Worm (Caenorhabditis elegans) whole organism, L4 larva: ENCODE measurements around the gene mtl-1.

ENCODE experiments used
- T20F7.1 ChIP-seq: fragments of 200-800 bp; sonication (Bioruptor generic); optimal IDR thresholded peaks from 2 replicates; lab custom pipeline; 2018; ENCODE audit warnings: mild to moderate bottlenecking, missing genetic modification characterization, missing compliant biosample characterization
- aha-1 ChIP-seq: fragments of 150-350 bp; peaks from one replicate; lab custom pipeline; 2014; ENCODE audit warnings: missing biosample characterization, missing genetic modification characterization
- cey-2 ChIP-seq: sonication (generic microtip); optimal IDR thresholded peaks from 3 replicates; lab custom pipeline; 2017; ENCODE audit warnings: missing genetic modification characterization, mild to moderate bottlenecking, missing compliant biosample characterization, antibody characterized with exemption, borderline replicate concordance; ENCODE audit not compliant: insufficient read depth
- dmd-6 ChIP-seq: fragments of 200-800 bp; sonication (Bioruptor generic); IDR thresholded peaks from 2 replicates; pipeline ENCODE4 v1.3.6; 2022; ENCODE audit warnings: missing genetic modification reagents, missing genetic modification characterization, missing compliant biosample characterization
- hlh-30 ChIP-seq: sonication (generic microtip); optimal IDR thresholded peaks from 2 replicates; lab custom pipeline; 2017; ENCODE audit warnings: antibody characterized with exemption, mild to moderate bottlenecking, missing genetic modification characterization, missing compliant biosample characterization; ENCODE audit not compliant: insufficient read depth
- lin-39 ChIP-seq: fragments of 150-350 bp; optimal IDR thresholded peaks from 2 replicates; lab custom pipeline; 2014; ENCODE audit warnings: missing biosample characterization, missing genetic modification reagents, missing genetic modification characterization
- nhr-10 ChIP-seq: fragments of 150-350 bp; optimal IDR thresholded peaks from 2 replicates; lab custom pipeline; 2014; ENCODE audit warnings: missing biosample characterization, missing genetic modification characterization
- nhr-102 ChIP-seq: sonication (generic microtip); optimal IDR thresholded peaks from 2 replicates; lab custom pipeline; 2016; ENCODE audit warnings: mild to moderate bottlenecking, missing genetic modification characterization, moderate library complexity, missing compliant biosample characterization
- nhr-28 ChIP-seq: fragments of 150-350 bp; optimal IDR thresholded peaks from 2 replicates; lab custom pipeline; 2014; ENCODE audit warnings: missing biosample characterization, missing genetic modification characterization
- pha-4 ChIP-seq, 2 experiments: fragments of 150-350 bp in 1 of 2; fragments of 200-800 bp in 1 of 2; sonication (Bioruptor generic) in 1 of 2; IDR thresholded peaks in 1 of 2; optimal IDR thresholded peaks in 1 of 2; 2 replicates each; pipeline versions ENCODE4 v1.3.6 to Lab custom; 2014 to 2022; ENCODE audit warnings: missing genetic modification characterization in 2 of 2, missing genetic modification reagents in 2 of 2, missing biosample characterization in 1 of 2, missing compliant biosample characterization in 1 of 2
- pqm-1 ChIP-seq: sonication (generic microtip); optimal IDR thresholded peaks from 2 replicates; lab custom pipeline; 2017; ENCODE audit warnings: missing biosample characterization, missing genetic modification characterization
- saeg-2 ChIP-seq: fragments of 200-800 bp; sonication (Bioruptor generic); IDR thresholded peaks from 2 replicates; pipeline ENCODE4 v1.3.6; 2022; ENCODE audit warnings: missing genetic modification reagents, missing genetic modification characterization, missing compliant biosample characterization
- snpc-4 ChIP-seq: fragments of 150-350 bp; optimal IDR thresholded peaks from 2 replicates; lab custom pipeline; 2014; ENCODE audit warnings: missing biosample characterization, missing genetic modification characterization
- unc-62 ChIP-seq, 3 experiments: fragments of 150-350 bp in 1 of 3; sonication (generic microtip); optimal IDR thresholded peaks in 2 of 3; peaks in 1 of 3; 1 replicate in 1 of 3; 2 replicates in 2 of 3; lab custom pipeline; 2014 to 2017; ENCODE audit warnings: missing biosample characterization in 3 of 3, missing genetic modification characterization in 3 of 3, missing genetic modification reagents in 3 of 3, missing genotype in 1 of 3
- zip-11 ChIP-seq: fragments of 200-800 bp; sonication (Bioruptor generic); IDR thresholded peaks from 2 replicates; pipeline ENCODE4 v1.3.6; 2022; ENCODE audit warnings: missing genetic modification characterization, missing compliant biosample characterization
- ztf-7 ChIP-seq: fragments of 150-350 bp; optimal IDR thresholded peaks from 2 replicates; lab custom pipeline; 2014; ENCODE audit warnings: missing biosample characterization, missing genetic modification characterization

Gene mtl-1

DNA sequence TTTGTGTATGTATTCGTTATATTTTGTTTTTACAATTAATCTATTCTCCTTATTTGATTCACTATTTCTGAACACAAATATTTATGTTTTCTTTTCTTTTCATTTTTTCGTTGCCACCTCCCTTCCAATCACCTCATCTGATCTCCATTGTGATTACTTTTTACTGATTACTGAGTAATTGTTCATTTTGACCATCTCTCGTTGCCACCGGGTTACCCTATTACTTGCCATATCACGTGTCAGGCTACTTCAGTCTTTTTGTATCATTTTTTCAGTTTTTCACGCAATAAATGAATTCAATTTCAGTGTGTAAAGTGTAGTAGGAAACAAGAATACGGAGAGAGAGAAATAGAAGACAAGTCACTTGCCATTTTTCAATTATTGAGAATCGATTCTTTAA, 39.6 kb downstream of the mtl-1 start, which contains the start of gene T10H9.8:
TSS of gene T10H9.8 (plus strand) at position 301 of the 400 bp plus-strand sequence.
- TF ChIP-seq saeg-2 (no peak), pha-4 (GFP tag; IDR thresholded peaks at IDR 0.05; lab: Robert Waterston, UW) (no peak), pha-4 (tag; optimal IDR thresholded peaks at IDR 0.05; lab: Kevin White, UChicago) (no peak), aha-1 (tag; lab: Kevin White, UChicago) (peak; percentile 80), nhr-28 (tag; lab: Kevin White, UChicago) (peak; percentile 22), hlh-30 (tag; lab: Kevin White, UChicago) (peak; percentile 40), cey-2 (tag; lab: Kevin White, UChicago) (peak; percentile 56), T20F7.1 (GFP tag; lab: Kevin White, UChicago) (peak; percentile 21), dmd-6 (GFP tag; lab: Robert Waterston, UW) (peak; percentile 25; the same call in 1 of the 2 replicates), snpc-4 (tag; lab: Kevin White, UChicago) (no peak), ztf-7 (no peak)

DNA sequence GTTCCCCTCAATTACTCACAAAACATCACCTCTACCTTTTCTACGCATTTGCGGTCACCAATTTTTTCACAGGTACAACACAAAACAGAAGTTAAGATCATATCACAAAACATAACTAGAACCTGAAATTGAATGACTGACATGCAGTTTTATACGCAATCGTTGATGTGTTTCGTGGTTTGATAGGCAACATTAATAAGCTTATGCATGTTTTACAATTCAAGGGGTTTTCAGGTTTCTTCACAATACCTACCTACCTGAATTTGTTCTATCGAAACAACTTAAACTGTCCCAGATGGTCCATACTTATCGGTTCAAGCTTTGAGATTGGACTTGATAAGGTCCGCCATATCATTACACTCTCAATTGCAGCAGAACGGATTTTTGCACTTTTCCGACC, 41.2 kb downstream of the mtl-1 start:
- TF ChIP-seq unc-62 (GFP tag; optimal IDR thresholded peaks at IDR 0.05 in 1 of 2; lab: Kevin White, UChicago) (peak in 1 of 2 experiments; percentile 93), unc-62 (tag; optimal IDR thresholded peaks at IDR 0.05; lab: Kevin White, UChicago) (no peak), nhr-102 (tag; lab: Kevin White, UChicago) (no peak)

DNA sequence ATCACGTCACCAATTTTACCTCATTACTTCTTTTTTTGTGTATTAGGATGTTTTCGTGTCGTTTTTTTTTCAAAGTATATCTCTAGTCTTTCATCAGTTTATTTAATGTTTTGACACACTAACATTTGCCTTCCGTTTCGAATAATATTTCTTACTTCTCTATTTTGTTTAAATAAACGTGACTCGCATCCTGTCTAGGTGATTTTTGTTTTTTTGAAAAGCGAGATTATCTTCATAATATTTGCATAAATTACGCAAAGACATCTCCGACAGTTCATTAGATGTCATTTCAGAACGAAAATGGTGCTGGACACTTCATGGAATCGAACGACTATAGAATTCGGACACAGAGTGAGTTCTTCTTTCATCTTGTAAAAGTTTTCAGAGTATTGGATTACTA, 42.3 kb downstream of the mtl-1 start, which contains the start of gene T10H9.1:
TSS of gene T10H9.1 (plus strand) at position 301 of the 400 bp plus-strand sequence.
- no peak for TF ChIP-seq nhr-10 (tag; lab: Kevin White, UChicago)
- TF ChIP-seq pqm-1 (tag; lab: Kevin White, UChicago), result no peak
- peak in 1 of 2 experiments; percentile 49 for TF ChIP-seq unc-62 (GFP tag; optimal IDR thresholded peaks at IDR 0.05 in 1 of 2; lab: Kevin White, UChicago)
- no peak for TF ChIP-seq unc-62 (tag; optimal IDR thresholded peaks at IDR 0.05; lab: Kevin White, UChicago)

DNA sequence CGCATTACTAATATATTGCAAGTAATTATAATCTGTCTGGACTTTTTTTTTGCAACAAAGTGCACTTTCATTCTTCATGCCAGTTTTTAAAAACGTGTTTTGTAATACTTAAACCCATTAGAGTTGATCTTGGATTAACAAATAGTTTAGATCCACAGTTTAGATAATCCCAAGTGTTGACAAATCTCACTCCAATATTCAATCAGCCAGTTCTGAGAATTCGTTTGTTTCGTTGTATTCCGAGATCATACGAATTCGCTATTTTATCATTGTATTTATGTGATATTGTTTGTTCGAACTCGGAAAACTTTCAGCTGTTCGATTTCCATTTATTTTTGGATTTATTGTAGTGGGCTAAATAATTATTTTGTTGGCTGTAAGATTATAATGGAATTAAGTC, 45.9 kb downstream of the mtl-1 start:
- TF ChIP-seq lin-39 (tag; lab: Kevin White, UChicago) (no peak), ztf-7 (no peak), zip-11 (GFP tag; lab: Robert Waterston, UW) (no peak)
